Fruit fly (Drosophila melanogaster) whole organism, embryonic: Measurements from ENCODE around the gene CG17777.

ENCODE experiments used
- Atf-2 ChIP-seq: fragments of 200-800 bp; sonication (Bioruptor generic); optimal IDR thresholded peaks from 2 replicates; lab custom pipeline; 2016; ENCODE audit warnings: missing biosample characterization, missing genetic modification characterization
- CG10147 ChIP-seq: fragments of 200-800 bp; sonication (Bioruptor generic); optimal IDR thresholded peaks from 2 replicates; lab custom pipeline; 2019; ENCODE audit warnings: missing biosample characterization, mild to moderate bottlenecking, missing genetic modification characterization, moderate library complexity
- CG10543 ChIP-seq: fragments of 200-800 bp; sonication (Bioruptor generic); optimal IDR thresholded peaks from 3 replicates; lab custom pipeline; 2017; ENCODE audit warnings: missing biosample characterization, mild to moderate bottlenecking, missing genetic modification characterization, moderate library complexity
- CG12155 ChIP-seq: fragments of 200-800 bp; sonication (Bioruptor generic); optimal IDR thresholded peaks from 3 replicates; lab custom pipeline; 2016; ENCODE audit warnings: missing biosample characterization, missing genetic modification characterization
- CG12659 ChIP-seq: fragments of 200-800 bp; sonication (Bioruptor generic); optimal IDR thresholded peaks from 3 replicates; lab custom pipeline; 2017; ENCODE audit warnings: mild to moderate bottlenecking, missing biosample characterization, missing genetic modification reagents, missing genetic modification characterization
- CG12769 ChIP-seq: fragments of 200-800 bp; sonication (Bioruptor generic); optimal IDR thresholded peaks from 2 replicates; lab custom pipeline; 2019; ENCODE audit warnings: missing biosample characterization, mild to moderate bottlenecking, missing genetic modification characterization, moderate library complexity
- CG12942 ChIP-seq: fragments of 200-800 bp; sonication (Bioruptor generic); optimal IDR thresholded peaks from 3 replicates; lab custom pipeline; 2016; ENCODE audit warnings: missing biosample characterization, missing genetic modification characterization
- CG14014 ChIP-seq: fragments of 200-800 bp; sonication (Bioruptor generic); IDR thresholded peaks from 2 replicates; pipeline ENCODE4 v1.3.6; 2022; ENCODE audit warnings: missing biosample characterization, missing genetic modification characterization
- CG15269 ChIP-seq: fragments of 200-800 bp; sonication (Bioruptor generic); optimal IDR thresholded peaks from 2 replicates; lab custom pipeline; 2018; ENCODE audit warnings: missing biosample characterization, mild to moderate bottlenecking, missing genetic modification characterization, moderate library complexity
- CG15601 ChIP-seq: fragments of 200-800 bp; sonication (Bioruptor generic); optimal IDR thresholded peaks from 3 replicates; lab custom pipeline; 2019; ENCODE audit warnings: missing biosample characterization, mild to moderate bottlenecking, missing genetic modification characterization, moderate library complexity
- CG18476 ChIP-seq: fragments of 200-800 bp; sonication (Bioruptor generic); optimal IDR thresholded peaks from 2 replicates; lab custom pipeline; 2016; ENCODE audit warnings: missing biosample characterization, mild to moderate bottlenecking, missing genetic modification characterization
- CG18599 ChIP-seq: fragments of 200-800 bp; sonication (Bioruptor generic); optimal IDR thresholded peaks from 3 replicates; lab custom pipeline; 2017; ENCODE audit warnings: missing biosample characterization, missing genetic modification characterization, mild to moderate bottlenecking, moderate library complexity, missing genetic modification reagents
- CG2116 ChIP-seq: fragments of 200-800 bp; sonication (Bioruptor generic); optimal IDR thresholded peaks from 3 replicates; lab custom pipeline; 2018; ENCODE audit warnings: missing biosample characterization, mild to moderate bottlenecking, missing genetic modification characterization
- CG3847 ChIP-seq: fragments of 200-800 bp; sonication (Bioruptor generic); IDR thresholded peaks from 2 replicates; pipeline ENCODE4 v1.3.6; 2022; ENCODE audit warnings: missing biosample characterization, missing genetic modification characterization
- CG4424 ChIP-seq: fragments of 200-800 bp; sonication (Bioruptor generic); optimal IDR thresholded peaks from 3 replicates; lab custom pipeline; 2016; ENCODE audit warnings: missing biosample characterization, missing genetic modification characterization
- CG6854 ChIP-seq: fragments of 200-800 bp; sonication (Bioruptor generic); optimal IDR thresholded peaks from 3 replicates; lab custom pipeline; 2017; ENCODE audit warnings: missing biosample characterization, mild to moderate bottlenecking, missing genetic modification characterization
- CHES-1-like ChIP-seq: fragments of 200-800 bp; sonication (Bioruptor generic); optimal IDR thresholded peaks from 2 replicates; lab custom pipeline; 2016; ENCODE audit warnings: missing biosample characterization, missing genetic modification characterization
- D ChIP-seq, 2 experiments: fragments of 200-800 bp in 1 of 2; fragments of >200 bp in 1 of 2; sonication (Bioruptor generic) in 1 of 2; optimal IDR thresholded peaks; 2 replicates in 1 of 2; 3 replicates in 1 of 2; lab custom pipeline; 2017; ENCODE audit warnings: mild to moderate bottlenecking in 1 of 2, missing biosample characterization in 1 of 2, missing genetic modification characterization in 1 of 2, missing genetic modification reagents in 1 of 2
- Elba2 ChIP-seq: fragments of 200-800 bp; sonication (Bioruptor generic); optimal IDR thresholded peaks from 3 replicates; lab custom pipeline; 2016; ENCODE audit warnings: missing biosample characterization, missing genetic modification characterization
- HLHmδ ChIP-seq: fragments of 200-800 bp; sonication (Bioruptor generic); optimal IDR thresholded peaks from 2 replicates; lab custom pipeline; 2018; ENCODE audit warnings: missing biosample characterization, mild to moderate bottlenecking, missing genetic modification characterization, moderate library complexity
- Hr39 ChIP-seq: fragments of >200 bp; optimal IDR thresholded peaks from 2 replicates; lab custom pipeline; 2017
- Hsf ChIP-seq: fragments of 200-800 bp; sonication (Bioruptor generic); optimal IDR thresholded peaks from 3 replicates; lab custom pipeline; 2016; ENCODE audit warnings: missing biosample characterization, missing genetic modification characterization
- Meics ChIP-seq: fragments of 200-800 bp; sonication (Bioruptor generic); optimal IDR thresholded peaks from 2 replicates; lab custom pipeline; 2017; ENCODE audit warnings: missing biosample characterization, mild to moderate bottlenecking, missing genetic modification characterization
- NfI ChIP-seq: fragments of 200-800 bp; sonication (Bioruptor generic); optimal IDR thresholded peaks from 3 replicates; lab custom pipeline; 2018; ENCODE audit warnings: missing biosample characterization, mild to moderate bottlenecking, missing genetic modification characterization, moderate library complexity
- Optix ChIP-seq: fragments of 200-800 bp; sonication (Bioruptor generic); IDR thresholded peaks from 3 replicates; pipeline ENCODE4 v1.3.6; 2022; ENCODE audit warnings: missing biosample characterization, missing genetic modification characterization
- Side ChIP-seq: fragments of 200-800 bp; sonication (Bioruptor generic); optimal IDR thresholded peaks from 2 replicates; lab custom pipeline; 2016; ENCODE audit warnings: missing biosample characterization, missing genetic modification characterization
- Six4 ChIP-seq: fragments of 200-800 bp; sonication (Bioruptor generic); optimal IDR thresholded peaks from 2 replicates; lab custom pipeline; 2016; ENCODE audit warnings: missing biosample characterization, missing genetic modification characterization
- Sox102F ChIP-seq: fragments of 200-800 bp; sonication (Bioruptor generic); optimal IDR thresholded peaks from 2 replicates; lab custom pipeline; 2018; ENCODE audit warnings: missing biosample characterization, mild to moderate bottlenecking, missing genetic modification characterization, moderate library complexity
- Sry-δ ChIP-seq: fragments of 200-800 bp; sonication (Bioruptor generic); optimal IDR thresholded peaks from 2 replicates; lab custom pipeline; 2016; ENCODE audit warnings: missing biosample characterization, missing genetic modification characterization
- ash1 ChIP-seq: fragments of 200-800 bp; sonication (Bioruptor generic); optimal IDR thresholded peaks from 2 replicates; lab custom pipeline; 2018; ENCODE audit warnings: missing biosample characterization, mild to moderate bottlenecking, missing genetic modification characterization
- ato ChIP-seq: fragments of 200-800 bp; sonication (Bioruptor generic); IDR thresholded peaks from 2 replicates; pipeline ENCODE4 v1.3.6; 2022; ENCODE audit warnings: missing biosample characterization, missing genetic modification characterization; ENCODE audit not compliant: partially characterized antibody
- bab2 ChIP-seq: fragments of 200-800 bp; sonication (Bioruptor generic); optimal IDR thresholded peaks from 2 replicates; lab custom pipeline; 2016; ENCODE audit warnings: missing biosample characterization, missing genetic modification characterization
- bbx ChIP-seq: fragments of 200-800 bp; sonication (Bioruptor generic); IDR thresholded peaks from 2 replicates; pipeline ENCODE4 v1.3.6; 2022; ENCODE audit warnings: missing biosample characterization, missing genetic modification characterization; ENCODE audit not compliant: partially characterized antibody
- cg ChIP-seq: fragments of 200-800 bp; sonication (Bioruptor generic); optimal IDR thresholded peaks from 3 replicates; lab custom pipeline; 2019; ENCODE audit warnings: missing biosample characterization, mild to moderate bottlenecking, missing genetic modification characterization, moderate library complexity
- crc ChIP-seq: fragments of 200-800 bp; sonication (Bioruptor generic); optimal IDR thresholded peaks from 2 replicates; lab custom pipeline; 2016; ENCODE audit warnings: missing biosample characterization, missing genetic modification characterization
- crp ChIP-seq, 2 experiments: fragments of 200-800 bp; sonication (Bioruptor generic); optimal IDR thresholded peaks; 2 replicates in 1 of 2; 3 replicates in 1 of 2; lab custom pipeline; 2017; ENCODE audit warnings: missing biosample characterization in 2 of 2, missing genetic modification characterization in 2 of 2, mild to moderate bottlenecking in 1 of 2, moderate library complexity in 1 of 2
- en ChIP-seq: fragments of 200-800 bp; sonication (Bioruptor generic); optimal IDR thresholded peaks from 2 replicates; lab custom pipeline; 2016; ENCODE audit warnings: missing biosample characterization, missing genetic modification characterization
- ftz-f1 ChIP-seq: fragments of 200-800 bp; sonication (Bioruptor generic); optimal IDR thresholded peaks from 2 replicates; lab custom pipeline; 2016; ENCODE audit warnings: missing biosample characterization, missing genetic modification characterization
- fu2 ChIP-seq: fragments of 200-800 bp; sonication (Bioruptor generic); optimal IDR thresholded peaks from 2 replicates; lab custom pipeline; 2016; ENCODE audit warnings: missing biosample characterization, missing genetic modification characterization
- gt ChIP-seq: fragments of 200-800 bp; sonication (Bioruptor generic); IDR thresholded peaks from 2 replicates; pipeline ENCODE4 v1.3.6; 2022; ENCODE audit warnings: missing biosample characterization, missing genetic modification characterization
- insv ChIP-seq, 2 experiments: fragments of 200-800 bp; sonication (Bioruptor generic); optimal IDR thresholded peaks; 3 replicates each; lab custom pipeline; 2016 to 2018; ENCODE audit warnings: missing biosample characterization in 2 of 2, missing genetic modification characterization in 2 of 2
- knrl ChIP-seq: fragments of 200-800 bp; sonication (Bioruptor generic); IDR thresholded peaks from 3 replicates; pipeline ENCODE4 v1.3.6; 2022; ENCODE audit warnings: missing biosample characterization, missing genetic modification characterization; ENCODE audit not compliant: partially characterized antibody
- lola ChIP-seq, 3 experiments: fragments of >200 bp in 2 of 3; fragments of 200-800 bp in 1 of 3; sonication (Bioruptor generic) in 1 of 3; optimal IDR thresholded peaks; 2 replicates each; lab custom pipeline; 2017 to 2019; ENCODE audit warnings: missing biosample characterization in 3 of 3, missing genetic modification characterization in 3 of 3, mild to moderate bottlenecking in 1 of 3, moderate library complexity in 1 of 3
- maf-S ChIP-seq: fragments of 200-800 bp; sonication (Bioruptor generic); optimal IDR thresholded peaks from 2 replicates; lab custom pipeline; 2016; ENCODE audit warnings: missing biosample characterization, missing genetic modification characterization
- slp2 ChIP-seq: fragments of 200-800 bp; sonication (Bioruptor generic); optimal IDR thresholded peaks from 2 replicates; lab custom pipeline; 2016; ENCODE audit warnings: missing biosample characterization, missing genetic modification characterization
- sqz ChIP-seq: fragments of 200-800 bp; sonication (Bioruptor generic); optimal IDR thresholded peaks from 3 replicates; lab custom pipeline; 2018; ENCODE audit warnings: missing biosample characterization, mild to moderate bottlenecking, missing genetic modification characterization
- z ChIP-seq: fragments of 200-800 bp; sonication (Bioruptor generic); IDR thresholded peaks from 3 replicates; pipeline ENCODE4 v1.3.6; 2022; ENCODE audit warnings: missing biosample characterization, missing genetic modification characterization
- zen2 ChIP-seq: fragments of 200-800 bp; sonication (Bioruptor generic); IDR thresholded peaks from 3 replicates; pipeline ENCODE4 v1.3.6; 2022; ENCODE audit warnings: missing biosample characterization, missing genetic modification characterization; ENCODE audit not compliant: partially characterized antibody
- zfh2 ChIP-seq: fragments of 200-800 bp; sonication (Bioruptor generic); optimal IDR thresholded peaks from 2 replicates; lab custom pipeline; 2016; ENCODE audit warnings: missing biosample characterization, missing genetic modification characterization

The CG17777 gene

dm6 chrX:2149478-2149877 lies 37.2 kb upstream of the CG17777 start, which contains the start of gene bcn92 (continued):
- TF ChIP-seq Optix (0 out of 3 replicates have a peak, but pooled peaks have one; percentile 12), crc (GFP tag; lab: Kevin White, UChicago) (peak; percentile 6), CG12769 (tag; lab: Kevin White, UChicago) (peak; percentile 46), Side (GFP tag; lab: Kevin White, UChicago) (peak; percentile 35), ash1 (GFP tag; lab: Kevin White, UChicago) (no peak), CG3847 (GFP tag; lab: Robert Waterston, UW) (peak; percentile 39), CG6854 (GFP tag; lab: Kevin White, UChicago) (no peak), CG12659 (peak; percentile 53), fu2 (GFP tag; lab: Kevin White, UChicago) (peak; percentile 21), z (GFP tag; lab: Robert Waterston, UW) (no peak), cg (no peak), zen2 (GFP tag; lab: Robert Waterston, UW) (peak; percentile 92), CG15601 (tag; lab: Kevin White, UChicago) (peak; percentile 20), Six4 (GFP tag; lab: Kevin White, UChicago) (peak; percentile 21), Atf-2 (peak; percentile 2), ato (GFP tag; lab: Robert Waterston, UW) (peak; percentile 87), Hr39 (lab: Kevin White, UChicago) (no peak), CG4424 (GFP tag; lab: Kevin White, UChicago) (peak; percentile 40), Sry-δ (GFP tag; lab: Kevin White, UChicago) (peak; percentile 90), lola (GFP tag; optimal IDR thresholded peaks at IDR 0.05; lab: Kevin White, UChicago) (peak in 1 of 3 experiments; percentile 21), CG14014 (peak; percentile 60; the same call in 1 of the 2 replicates), slp2 (GFP tag; lab: Kevin White, UChicago) (peak; percentile 16), CG18599 (GFP tag; lab: Kevin White, UChicago) (peak; percentile 18), maf-S (GFP tag; lab: Kevin White, UChicago) (peak; percentile 49), Hsf (GFP tag; lab: Kevin White, UChicago) (peak; percentile 62), CG10147 (GFP tag; lab: Kevin White, UChicago) (peak; percentile 29), bab2 (peak; percentile 33), insv (GFP tag; optimal IDR thresholded peaks at IDR 0.05; lab: Kevin White, UChicago) (peak in 1 of 2 experiments; percentile 84), HLHmδ (GFP tag; lab: Kevin White, UChicago) (peak; percentile 4), Elba2 (peak; percentile 92), zfh2 (peak; percentile 29), CG2116 (peak; percentile 34), Meics (GFP tag; lab: Kevin White, UChicago) (peak; percentile 37), gt (no peak), CG10543 (GFP tag; lab: Kevin White, UChicago) (peak; percentile 17), knrl (GFP tag; lab: Robert Waterston, UW) (peak; percentile 94), CG18476 (GFP tag; lab: Kevin White, UChicago) (peak; percentile 9), sqz (GFP tag; lab: Kevin White, UChicago) (peak; percentile 19), NfI (GFP tag; lab: Kevin White, UChicago) (peak; percentile 17), Sox102F (GFP tag; lab: Kevin White, UChicago) (peak; percentile 26), CHES-1-like (peak; percentile 29), CG12942 (GFP tag; lab: Kevin White, UChicago) (peak; percentile 25), en (GFP tag; lab: Kevin White, UChicago) (no peak), ftz-f1 (GFP tag; lab: Kevin White, UChicago) (peak; percentile 48), CG12155 (peak; percentile 18), CG15269 (peak; percentile 43), D (optimal IDR thresholded peaks at IDR 0.05; lab: Kevin White, UChicago) (no peak), D (GFP tag; optimal IDR thresholded peaks at IDR 0.05; lab: Kevin White, UChicago) (no peak), bbx (peak; percentile 97), crp (GFP tag; optimal IDR thresholded peaks at IDR 0.05; lab: Kevin White, UChicago) (peak; percentile 78 to 96)
